Worm (Caenorhabditis elegans): ENCODE results near the gene dmsr-11.

DNA sequence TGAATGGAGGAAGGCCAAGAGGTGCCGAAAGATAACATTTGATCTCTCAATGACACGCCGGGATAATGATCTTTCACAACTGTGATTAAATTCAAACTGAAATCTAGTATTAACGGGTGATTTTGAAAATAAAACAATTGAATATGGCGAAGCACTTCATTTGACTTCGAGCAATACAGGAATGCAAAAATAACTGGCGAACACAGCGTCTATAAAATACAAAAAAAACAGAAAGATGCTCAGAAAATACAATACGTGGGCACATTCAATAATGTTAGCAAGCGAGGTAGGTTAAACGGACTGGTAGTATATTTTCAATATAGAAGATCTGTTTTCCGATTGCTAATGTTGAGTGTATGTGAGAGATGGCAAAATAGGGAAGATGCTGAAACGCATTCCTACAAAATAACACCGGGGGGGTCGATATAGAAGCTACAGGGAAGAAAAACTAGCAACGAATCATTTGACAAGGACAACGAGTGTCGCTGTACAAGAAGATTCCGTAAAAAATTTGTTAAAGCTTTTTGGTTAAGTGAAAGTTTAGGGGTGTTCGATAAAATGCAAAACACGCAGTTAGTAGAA lies 20.8 kb downstream of the dmsr-11 start:
- no peak for TF ChIP-seq unc-39 (tag; optimal IDR thresholded peaks at IDR 0.05)
- no peak for TF ChIP-seq snpc-4 (tag; optimal IDR thresholded peaks at IDR 0.05)
- no peak for TF ChIP-seq ztf-11 (tag; optimal IDR thresholded peaks at IDR 0.05)
- TF ChIP-seq egl-27 (tag; optimal IDR thresholded peaks at IDR 0.05), result no peak
- no peak for TF ChIP-seq fos-1 (tag; optimal IDR thresholded peaks at IDR 0.05)
- no peak for TF ChIP-seq sea-2 (GFP tag; optimal IDR thresholded peaks at IDR 0.05)
- no peak for TF ChIP-seq tbx-2 (tag; optimal IDR thresholded peaks at IDR 0.05)
- no peak for TF ChIP-seq pqm-1 (tag; optimal IDR thresholded peaks at IDR 0.05)
- no peak for TF ChIP-seq lin-39 (tag; optimal IDR thresholded peaks at IDR 0.05)
- TF ChIP-seq nfya-1 (tag; optimal IDR thresholded peaks at IDR 0.05; ENCODE audit: insufficient read depth), result no peak
- no peak for TF ChIP-seq nhr-76 (tag; optimal IDR thresholded peaks at IDR 0.05)
- TF ChIP-seq nhr-11 (tag; optimal IDR thresholded peaks at IDR 0.05), result no peak

Data from whole organism, L3 larva.